Fruit fly (Drosophila melanogaster): ENCODE measurements around the gene if.
A peak's percentile ranks its signal among the peaks of the same experiment; 100 is the strongest.

Gene if

dm6 chrX:16811213-16811749, 28.0 kb upstream of the if start, which contains the start of gene CG4829 (continued):
- peak; percentile 68 for TF ChIP-seq sima (GFP tag; optimal IDR thresholded peaks at IDR 0.05)
- TF ChIP-seq CG7556 (GFP tag; optimal IDR thresholded peaks at IDR 0.05), result peak; percentile 81
- peak; percentile 79 for TF ChIP-seq CG8944 (GFP tag; optimal IDR thresholded peaks at IDR 0.05)
- TF ChIP-seq fd3F (GFP tag; optimal IDR thresholded peaks at IDR 0.05), result peak; percentile 89
- TF ChIP-seq gce (GFP tag; IDR thresholded peaks at IDR 0.05), result peak; percentile 86; the same call in 2 of the 3 replicates
- TF ChIP-seq sob (GFP tag; IDR thresholded peaks at IDR 0.05), result peak; percentile 89
- TF ChIP-seq gro (GFP tag; optimal IDR thresholded peaks at IDR 0.05), result peak; percentile 85
- peak; percentile 50 for TF ChIP-seq CG4360 (GFP tag; IDR thresholded peaks at IDR 0.05)
- TF ChIP-seq crc (GFP tag; optimal IDR thresholded peaks at IDR 0.05), result peak; percentile 77
- no peak for TF ChIP-seq CG13287 (GFP tag; IDR thresholded peaks at IDR 0.05; ENCODE audit: partially characterized antibody)
- peak; percentile 81 for TF ChIP-seq jing (GFP tag; optimal IDR thresholded peaks at IDR 0.05)
- peak; percentile 83 for TF ChIP-seq pum (GFP tag; optimal IDR thresholded peaks at IDR 0.05)
- TF ChIP-seq Sox102F (GFP tag; optimal IDR thresholded peaks at IDR 0.05), result peak; percentile 93
- peak; percentile 74 for TF ChIP-seq kay (GFP tag; optimal IDR thresholded peaks at IDR 0.05)
- peak; percentile 88 for TF ChIP-seq Xbp1 (GFP tag; optimal IDR thresholded peaks at IDR 0.05)
- TF ChIP-seq onecut (GFP tag; IDR thresholded peaks at IDR 0.05), result peak; percentile 83
- TF ChIP-seq Sin3A (optimal IDR thresholded peaks at IDR 0.05), result no peak
- TF ChIP-seq oc (tag; optimal IDR thresholded peaks at IDR 0.05), result peak; percentile 85
- peak; percentile 82 for TF ChIP-seq CG10654 (GFP tag; optimal IDR thresholded peaks at IDR 0.05)
- no peak for TF ChIP-seq hb (GFP tag; IDR thresholded peaks at IDR 0.05; ENCODE audit: partially characterized antibody)
- TF ChIP-seq Dbx (GFP tag; IDR thresholded peaks at IDR 0.05), result peak; percentile 82
- no peak for TF ChIP-seq ftz-f1 (GFP tag; optimal IDR thresholded peaks at IDR 0.05)
- TF ChIP-seq CG2712 (tag; optimal IDR thresholded peaks at IDR 0.05), result peak; percentile 90
- peak; percentile 81 for TF ChIP-seq sens-2 (GFP tag; IDR thresholded peaks at IDR 0.05)
- no peak for TF ChIP-seq Dll (GFP tag; IDR thresholded peaks at IDR 0.05; ENCODE audit: partially characterized antibody)
- TF ChIP-seq CG13624 (GFP tag; optimal IDR thresholded peaks at IDR 0.05), result peak; percentile 86
- peak; percentile 83 for TF ChIP-seq mam (GFP tag; optimal IDR thresholded peaks at IDR 0.05)
- no peak for TF ChIP-seq cad (GFP tag; optimal IDR thresholded peaks at IDR 0.05)
- TF ChIP-seq CG4707 (GFP tag; optimal IDR thresholded peaks at IDR 0.05), result peak; percentile 74
- TF ChIP-seq CG6854 (GFP tag; optimal IDR thresholded peaks at IDR 0.05), result peak; percentile 76
- no peak for TF ChIP-seq CG7745 (tag; optimal IDR thresholded peaks at IDR 0.05)
- TF ChIP-seq Doc3 (GFP tag; IDR thresholded peaks at IDR 0.05; ENCODE audit: partially characterized antibody), result no peak
- TF ChIP-seq CG12769 (tag; optimal IDR thresholded peaks at IDR 0.05), result peak; percentile 95
- peak; percentile 81 for TF ChIP-seq CG7786 (GFP tag; optimal IDR thresholded peaks at IDR 0.05)
- TF ChIP-seq H15 (GFP tag; IDR thresholded peaks at IDR 0.05), result peak; percentile 85
- TF ChIP-seq Hey (tag; optimal IDR thresholded peaks at IDR 0.05), result peak; percentile 66
- TF ChIP-seq CG17612 (GFP tag; IDR thresholded peaks at IDR 0.05), result peak; percentile 72; the same call in 1 of the 2 replicates
- TF ChIP-seq Ssrp (tag; optimal IDR thresholded peaks at IDR 0.05), result peak; percentile 83
- TF ChIP-seq CG18011 (GFP tag; optimal IDR thresholded peaks at IDR 0.05), result peak; percentile 52
- peak in 1 of 2 experiments; percentile 21 for TF ChIP-seq insv (GFP tag; optimal IDR thresholded peaks at IDR 0.05)
- TF ChIP-seq CG11695 (GFP tag; IDR thresholded peaks at IDR 0.05), result peak; percentile 95
- TF ChIP-seq CG9609 (GFP tag; optimal IDR thresholded peaks at IDR 0.05), result peak; percentile 81
- no peak for TF ChIP-seq CG34224 (GFP tag; IDR thresholded peaks at IDR 0.05; ENCODE audit: partially characterized antibody)
- TF ChIP-seq MTF-1 (GFP tag; optimal IDR thresholded peaks at IDR 0.05; ENCODE audit: borderline replicate concordance), result peak; percentile 86
- TF ChIP-seq CG6683 (GFP tag; optimal IDR thresholded peaks at IDR 0.05), result peak; percentile 64
- TF ChIP-seq MBD-R2 (GFP tag; IDR thresholded peaks at IDR 0.05), result peak; percentile 68
- peak; percentile 12 for TF ChIP-seq ac (GFP tag; optimal IDR thresholded peaks at IDR 0.05)
- no peak for TF ChIP-seq CG1832 (GFP tag; optimal IDR thresholded peaks at IDR 0.05)
- peak; percentile 77 for TF ChIP-seq cwo (GFP tag; optimal IDR thresholded peaks at IDR 0.05)
- peak; percentile 86 for TF ChIP-seq Atf6 (GFP tag; IDR thresholded peaks at IDR 0.05)
